Worm (Caenorhabditis elegans) whole organism, midembryonic: ENCODE measurements around the gene ash-2.

ENCODE experiments used
- T22C8.4 ChIP-seq: fragments of 200-800 bp; sonication (Bioruptor generic); IDR thresholded peaks from 2 replicates; pipeline ENCODE4 v1.3.6; 2022; ENCODE audit warnings: missing genetic modification characterization, missing compliant biosample characterization
- cog-1 ChIP-seq: sonication (generic microtip); optimal IDR thresholded peaks from 2 replicates; lab custom pipeline; 2016; ENCODE audit warnings: missing genetic modification characterization, missing compliant biosample characterization
- flt-1 ChIP-seq: fragments of 200-800 bp; sonication (Bioruptor generic); IDR thresholded peaks from 2 replicates; pipeline ENCODE4 v1.3.6; 2022; ENCODE audit warnings: missing genetic modification characterization, missing compliant biosample characterization
- klf-2 ChIP-seq: fragments of 200-800 bp; sonication (Bioruptor generic); conservative IDR thresholded peaks from 2 replicates; pipeline ENCODE4 v1.3.6; 2022; ENCODE audit warnings: missing genetic modification reagents, missing genetic modification characterization, missing compliant biosample characterization
- ref-1 ChIP-seq: fragments of 200-800 bp; sonication (Bioruptor generic); conservative IDR thresholded peaks from 2 replicates; pipeline ENCODE4 v1.3.6; 2022; ENCODE audit warnings: missing genetic modification reagents, missing genetic modification characterization, missing compliant biosample characterization
- tab-1 ChIP-seq: fragments of 200-800 bp; sonication (Bioruptor generic); IDR thresholded peaks from 2 replicates; pipeline ENCODE4 v1.3.6; 2022; ENCODE audit warnings: missing genetic modification characterization, missing compliant biosample characterization
- ztf-23 ChIP-seq: fragments of 200-800 bp; sonication (Bioruptor generic); IDR thresholded peaks from 2 replicates; pipeline ENCODE4 v1.3.6; 2022; ENCODE audit warnings: missing genetic modification reagents, missing genetic modification characterization, missing compliant biosample characterization
- ztf-29 ChIP-seq: fragments of 200-800 bp; sonication (Bioruptor generic); IDR thresholded peaks from 2 replicates; pipeline ENCODE4 v1.3.6; 2022; ENCODE audit warnings: missing genetic modification reagents, missing genetic modification characterization, missing compliant biosample characterization

DNA sequence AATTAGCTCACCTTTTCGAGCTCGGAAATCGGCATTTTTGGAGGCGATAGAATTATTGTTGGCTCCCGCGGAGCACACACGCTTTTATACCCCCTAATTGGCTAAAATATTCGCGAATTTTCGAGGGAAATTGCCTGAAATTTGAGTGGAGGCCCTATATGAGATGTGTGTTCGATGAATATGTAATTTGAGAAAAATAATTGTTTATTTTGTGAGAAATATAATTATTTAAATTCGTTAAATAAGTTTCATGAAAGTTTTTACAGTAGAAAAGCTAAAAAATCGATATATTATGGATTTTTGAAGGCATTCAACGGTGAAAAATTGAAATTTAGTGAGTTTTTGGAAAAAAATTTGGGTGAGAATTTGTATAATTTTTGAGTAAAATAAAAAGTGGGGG lies 6.0 kb upstream of the ash-2 start, which contains the start of gene acbp-6:
- TF ChIP-seq klf-2 (no peak), ztf-23 (no peak), tab-1 (no peak), T22C8.4 (GFP tag; lab: Robert Waterston, UW) (no peak), ztf-29 (GFP tag; lab: Robert Waterston, UW) (no peak), flt-1 (GFP tag; lab: Robert Waterston, UW) (no peak), ref-1 (GFP tag; lab: Robert Waterston, UW) (no peak), cog-1 (no peak)
